Worm (Caenorhabditis elegans) whole organism, midembryonic: ENCODE data around the gene mrpl-32.

Experiments used
- T22C8.4 ChIP-seq: fragments of 200-800 bp; sonication (Bioruptor generic); IDR thresholded peaks from 2 replicates; pipeline ENCODE4 v1.3.6; 2022; ENCODE audit warnings: missing genetic modification characterization, missing compliant biosample characterization
- cog-1 ChIP-seq: sonication (generic microtip); optimal IDR thresholded peaks from 2 replicates; lab custom pipeline; 2016; ENCODE audit warnings: missing genetic modification characterization, missing compliant biosample characterization
- flt-1 ChIP-seq: fragments of 200-800 bp; sonication (Bioruptor generic); IDR thresholded peaks from 2 replicates; pipeline ENCODE4 v1.3.6; 2022; ENCODE audit warnings: missing genetic modification characterization, missing compliant biosample characterization
- klf-2 ChIP-seq: fragments of 200-800 bp; sonication (Bioruptor generic); conservative IDR thresholded peaks from 2 replicates; pipeline ENCODE4 v1.3.6; 2022; ENCODE audit warnings: missing genetic modification reagents, missing genetic modification characterization, missing compliant biosample characterization
- med-1 ChIP-seq: sonication (generic microtip); optimal IDR thresholded peaks from 2 replicates; lab custom pipeline; 2017; ENCODE audit warnings: missing genetic modification characterization, mild to moderate bottlenecking, missing compliant biosample characterization, antibody characterized with exemption, missing genetic modification reagents; ENCODE audit not compliant: insufficient read depth
- ref-1 ChIP-seq: fragments of 200-800 bp; sonication (Bioruptor generic); conservative IDR thresholded peaks from 2 replicates; pipeline ENCODE4 v1.3.6; 2022; ENCODE audit warnings: missing genetic modification reagents, missing genetic modification characterization, missing compliant biosample characterization
- ztf-23 ChIP-seq: fragments of 200-800 bp; sonication (Bioruptor generic); IDR thresholded peaks from 2 replicates; pipeline ENCODE4 v1.3.6; 2022; ENCODE audit warnings: missing genetic modification reagents, missing genetic modification characterization, missing compliant biosample characterization
- ztf-29 ChIP-seq: fragments of 200-800 bp; sonication (Bioruptor generic); IDR thresholded peaks from 2 replicates; pipeline ENCODE4 v1.3.6; 2022; ENCODE audit warnings: missing genetic modification reagents, missing genetic modification characterization, missing compliant biosample characterization

DNA sequence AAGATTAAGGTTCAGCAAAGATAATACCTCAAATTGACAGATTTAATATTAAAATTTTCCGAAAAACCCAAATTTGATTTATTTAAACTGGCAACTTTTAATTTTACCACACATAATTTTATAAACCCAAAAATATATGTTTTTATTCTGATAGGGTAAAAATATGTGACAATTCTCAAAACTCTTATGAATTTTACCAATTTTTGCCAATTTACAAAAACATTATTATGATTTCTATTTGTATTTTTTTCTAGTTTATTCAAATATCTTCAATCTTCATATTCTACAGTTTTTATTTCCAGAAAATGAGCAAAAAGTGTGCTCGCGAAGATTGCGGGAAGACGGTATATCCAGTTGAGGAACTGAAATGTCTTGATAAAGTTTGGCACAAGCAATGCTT lies 34.3 kb downstream of the mrpl-32 start, which contains the start of gene F42H10.3:
- TF ChIP-seq ztf-29 (GFP tag; lab: Robert Waterston, UW) (no peak), ztf-23 (GFP tag; lab: Robert Waterston, UW) (no peak), T22C8.4 (GFP tag; lab: Robert Waterston, UW) (no peak), med-1 (GFP tag; lab: Kevin White, UChicago) (no peak), flt-1 (GFP tag; lab: Robert Waterston, UW) (no peak), cog-1 (tag; lab: Kevin White, UChicago) (no peak), ref-1 (GFP tag; lab: Robert Waterston, UW) (no peak), klf-2 (GFP tag; lab: Robert Waterston, UW) (no peak)
